Worm (Caenorhabditis elegans) whole organism, early embryonic: ENCODE results near the gene nmur-1.

Experiments used
- B0310.2 ChIP-seq: sonication (generic microtip); optimal IDR thresholded peaks from 2 replicates; lab custom pipeline; 2016; ENCODE audit warnings: mild to moderate bottlenecking, missing genetic modification characterization, missing compliant biosample characterization
- F13C5.2 ChIP-seq: sonication (generic microtip); optimal IDR thresholded peaks from 2 replicates; lab custom pipeline; 2017; ENCODE audit warnings: mild to moderate bottlenecking, missing genetic modification characterization, inconsistent platforms, missing compliant biosample characterization
- aly-1 ChIP-seq: sonication (generic microtip); optimal IDR thresholded peaks from 2 replicates; lab custom pipeline; 2016; ENCODE audit warnings: missing genetic modification characterization, missing compliant biosample characterization
- ama-1 ChIP-seq: fragments of 150-350 bp; optimal IDR thresholded peaks from 2 replicates; lab custom pipeline; 2014
- ceh-13 ChIP-seq: fragments of 200-800 bp; sonication (Bioruptor generic); optimal IDR thresholded peaks from 2 replicates; lab custom pipeline; 2018; ENCODE audit warnings: mild to moderate bottlenecking, missing genetic modification characterization, missing compliant biosample characterization
- ceh-36 ChIP-seq: sonication (generic microtip); optimal IDR thresholded peaks from 2 replicates; lab custom pipeline; 2016; ENCODE audit warnings: missing genetic modification characterization, inconsistent platforms, missing compliant biosample characterization
- ets-7 ChIP-seq: sonication (generic microtip); optimal IDR thresholded peaks from 2 replicates; lab custom pipeline; 2016; ENCODE audit warnings: missing genotype, missing genetic modification characterization, missing compliant biosample characterization
- flt-1 ChIP-seq: fragments of 200-800 bp; sonication (Bioruptor generic); IDR thresholded peaks from 2 replicates; pipeline ENCODE4 v1.3.6; 2022; ENCODE audit warnings: missing genetic modification characterization, missing compliant biosample characterization
- hmbx-1 ChIP-seq: sonication (generic microtip); optimal IDR thresholded peaks from 2 replicates; lab custom pipeline; 2016; ENCODE audit warnings: mild to moderate bottlenecking, missing genetic modification characterization, missing compliant biosample characterization
- hmg-4 ChIP-seq: fragments of 200-800 bp; sonication (Bioruptor generic); optimal IDR thresholded peaks from 2 replicates; lab custom pipeline; 2018; ENCODE audit warnings: mild to moderate bottlenecking, missing genetic modification characterization, missing compliant biosample characterization
- hnd-1 ChIP-seq: sonication (generic microtip); optimal IDR thresholded peaks from 2 replicates; lab custom pipeline; 2016; ENCODE audit warnings: missing genetic modification characterization, missing compliant biosample characterization
- pes-1 ChIP-seq: fragments of 200-800 bp; sonication (Bioruptor generic); IDR thresholded peaks from 2 replicates; pipeline ENCODE4 v1.3.6; 2022; ENCODE audit warnings: missing genetic modification reagents, missing genetic modification characterization, missing compliant biosample characterization
- scrt-1 ChIP-seq: fragments of 200-800 bp; sonication (Bioruptor generic); IDR thresholded peaks from 2 replicates; pipeline ENCODE4 v1.3.6; 2022; ENCODE audit warnings: missing genetic modification characterization, missing compliant biosample characterization
- sea-1 ChIP-seq: fragments of 200-800 bp; sonication (Bioruptor generic); conservative IDR thresholded peaks from 2 replicates; pipeline ENCODE4 v1.3.6; 2022; ENCODE audit warnings: missing genetic modification characterization, missing compliant biosample characterization
- tbx-11 ChIP-seq: fragments of 200-800 bp; sonication (Bioruptor generic); IDR thresholded peaks from 2 replicates; pipeline ENCODE4 v1.3.6; 2022; ENCODE audit warnings: missing genetic modification characterization, missing compliant biosample characterization
- tbx-37 ChIP-seq: fragments of 200-800 bp; sonication (Bioruptor generic); conservative IDR thresholded peaks from 2 replicates; pipeline ENCODE4 v1.3.6; 2022; ENCODE audit warnings: missing genetic modification reagents, missing genetic modification characterization, missing compliant biosample characterization
- tra-4 ChIP-seq: sonication (generic microtip); optimal IDR thresholded peaks from 2 replicates; lab custom pipeline; 2017; ENCODE audit warnings: missing genetic modification characterization, missing compliant biosample characterization

nmur-1 gene

DNA sequence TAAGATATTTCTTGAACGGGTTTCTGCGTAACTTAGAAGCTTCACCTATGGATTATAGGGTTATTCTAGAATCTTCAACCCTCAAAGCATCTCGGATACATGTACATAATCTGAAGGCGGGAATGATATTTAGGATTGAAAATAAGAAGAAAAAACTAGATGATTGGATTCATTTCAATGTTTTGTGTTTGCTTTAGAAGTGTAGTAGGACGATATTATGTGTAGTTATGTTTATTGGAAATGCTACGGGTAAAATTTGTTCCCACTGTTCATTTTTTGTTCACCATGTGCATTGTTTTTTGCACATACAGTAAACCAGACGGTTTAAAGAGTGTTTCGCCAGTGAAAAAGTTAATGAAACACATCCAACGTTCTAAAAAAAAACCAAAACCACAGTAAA is 30.7 kb downstream of the nmur-1 start:
- TF ChIP-seq scrt-1 (GFP tag; lab: Robert Waterston, UW) (no peak), sea-1 (GFP tag; lab: Robert Waterston, UW) (no peak), flt-1 (no peak), hnd-1 (tag; lab: Kevin White, UChicago) (no peak), ceh-36 (tag; lab: Kevin White, UChicago) (no peak)

- no peak for TF ChIP-seq F13C5.2
- TF ChIP-seq ama-1 = no peak
- TF ChIP-seq ceh-36 (tag; lab: Kevin White, UChicago) = no peak
- no peak for TF ChIP-seq hnd-1 (tag; lab: Kevin White, UChicago)
- TF ChIP-seq flt-1 = no peak
- TF ChIP-seq hmbx-1 (tag; lab: Kevin White, UChicago) = no peak
- TF ChIP-seq tra-4 = no peak
- TF ChIP-seq aly-1 (tag; lab: Kevin White, UChicago) = no peak
- TF ChIP-seq pes-1 (GFP tag; lab: Robert Waterston, UW) = no peak
Observed at ce11 chrX:9014451-9014850, 33.7 kb downstream of the nmur-1 start.

- TF ChIP-seq ets-7 (tag; lab: Kevin White, UChicago) = no peak
- no peak for TF ChIP-seq flt-1
- TF ChIP-seq sea-1 (GFP tag; lab: Robert Waterston, UW) = no peak
- no peak for TF ChIP-seq ceh-13
- no peak for TF ChIP-seq tbx-37 (GFP tag; lab: Robert Waterston, UW)
- no peak for TF ChIP-seq hmbx-1 (tag; lab: Kevin White, UChicago)
- no peak for TF ChIP-seq ama-1
- no peak for TF ChIP-seq pes-1 (GFP tag; lab: Robert Waterston, UW)
- TF ChIP-seq B0310.2 (tag; lab: Kevin White, UChicago) = no peak
- no peak for TF ChIP-seq tra-4
- no peak for TF ChIP-seq F13C5.2
- no peak for TF ChIP-seq scrt-1 (GFP tag; lab: Robert Waterston, UW)
- TF ChIP-seq ceh-36 (tag; lab: Kevin White, UChicago) = no peak
- no peak for TF ChIP-seq hnd-1 (tag; lab: Kevin White, UChicago)
- no peak for TF ChIP-seq hmg-4 (GFP tag; lab: Kevin White, UChicago)
Observed at ce11 chrX:9015420-9015819, 34.6 kb downstream of the nmur-1 start, which contains the start of gene T25B6.4. Gene T25B6.4 (plus strand): TSS chrX:9015720.

- no peak for TF ChIP-seq tbx-37 (GFP tag; lab: Robert Waterston, UW)
- no peak for TF ChIP-seq pes-1 (GFP tag; lab: Robert Waterston, UW)
- no peak for TF ChIP-seq tra-4
- no peak for TF ChIP-seq ceh-36 (tag; lab: Kevin White, UChicago)
- TF ChIP-seq ets-7 (tag; lab: Kevin White, UChicago) = no peak
- TF ChIP-seq F13C5.2 = no peak
- TF ChIP-seq hnd-1 (tag; lab: Kevin White, UChicago) = no peak
Observed at ce11 chrX:9021645-9022044, 40.9 kb downstream of the nmur-1 start, which contains the start of gene T25B6.5. Gene T25B6.5 (minus strand): TSS chrX:9021745.

- TF ChIP-seq pes-1 (GFP tag; lab: Robert Waterston, UW) = no peak
Observed at ce11 chrX:9022779-9023178, 42.0 kb downstream of the nmur-1 start, which contains the start of gene T25B6.6. Gene T25B6.6 (minus strand): TSS chrX:9022879.

- TF ChIP-seq pes-1 (GFP tag; lab: Robert Waterston, UW) (no peak), ceh-13 (no peak), tbx-11 (GFP tag; lab: Robert Waterston, UW) (no peak), tra-4 (no peak), B0310.2 (tag; lab: Kevin White, UChicago) (no peak), flt-1 (no peak), hmg-4 (GFP tag; lab: Kevin White, UChicago) (no peak), aly-1 (tag; lab: Kevin White, UChicago) (no peak), scrt-1 (GFP tag; lab: Robert Waterston, UW) (no peak), tbx-37 (GFP tag; lab: Robert Waterston, UW) (no peak), sea-1 (GFP tag; lab: Robert Waterston, UW) (no peak), hmbx-1 (tag; lab: Kevin White, UChicago) (no peak)
Observed at ce11 chrX:9023816-9024215, 43.0 kb downstream of the nmur-1 start.

ce11 chrX:9024270-9024669 is 43.5 kb downstream of the nmur-1 start:
- TF ChIP-seq tbx-37 (GFP tag; lab: Robert Waterston, UW) (peak; percentile 51; the same call in 1 of the 2 replicates), tbx-11 (GFP tag; lab: Robert Waterston, UW) (0 out of 2 replicates have a peak, but pooled peaks have one; percentile 49), tra-4 (peak; percentile 18), hnd-1 (tag; lab: Kevin White, UChicago) (peak; percentile 41), F13C5.2 (no peak)

ce11 chrX:9025484-9025883 is 44.7 kb downstream of the nmur-1 start:
- no peak for TF ChIP-seq hmbx-1 (tag; lab: Kevin White, UChicago)
- no peak for TF ChIP-seq hmg-4 (GFP tag; lab: Kevin White, UChicago)
- TF ChIP-seq ceh-36 (tag; lab: Kevin White, UChicago) = no peak
- TF ChIP-seq tbx-37 (GFP tag; lab: Robert Waterston, UW) = no peak
- no peak for TF ChIP-seq pes-1 (GFP tag; lab: Robert Waterston, UW)
- TF ChIP-seq ama-1 = no peak
- TF ChIP-seq tbx-11 (GFP tag; lab: Robert Waterston, UW) = no peak
- TF ChIP-seq B0310.2 (tag; lab: Kevin White, UChicago) = no peak
- TF ChIP-seq scrt-1 (GFP tag; lab: Robert Waterston, UW) = no peak
- TF ChIP-seq tra-4 = no peak
- no peak for TF ChIP-seq aly-1 (tag; lab: Kevin White, UChicago)
- TF ChIP-seq ets-7 (tag; lab: Kevin White, UChicago) = no peak
- TF ChIP-seq ceh-13 = no peak
- TF ChIP-seq hnd-1 (tag; lab: Kevin White, UChicago) = no peak
